Worm (Caenorhabditis elegans) whole organism, L3 larva: ENCODE results near the gene str-103.

Experiments used
- ceh-28 ChIP-seq: fragments of 150-350 bp; optimal IDR thresholded peaks from 2 replicates; lab custom pipeline; 2014; ENCODE audit warnings: missing biosample characterization, missing genetic modification reagents, missing genetic modification characterization
- elt-1 ChIP-seq: fragments of 150-350 bp; optimal IDR thresholded peaks from 2 replicates; lab custom pipeline; 2014; ENCODE audit warnings: missing biosample characterization, missing genetic modification characterization
- elt-3 ChIP-seq, 3 experiments: fragments of 150-350 bp in 1 of 3; sonication (generic microtip) in 2 of 3; optimal IDR thresholded peaks; 2 replicates in 2 of 3; 4 replicates in 1 of 3; lab custom pipeline; 2014 to 2017; ENCODE audit warnings: missing biosample characterization in 3 of 3, missing genetic modification characterization in 3 of 3
- fkh-2 ChIP-seq: fragments of 150-350 bp; optimal IDR thresholded peaks from 2 replicates; lab custom pipeline; 2014; ENCODE audit warnings: missing biosample characterization, missing genetic modification reagents, missing genetic modification characterization
- lsy-12 ChIP-seq: sonication (generic microtip); optimal IDR thresholded peaks from 2 replicates; lab custom pipeline; 2016; ENCODE audit warnings: mild to moderate bottlenecking, missing genetic modification characterization, missing compliant biosample characterization
- nhr-11 ChIP-seq: fragments of 150-350 bp; optimal IDR thresholded peaks from 2 replicates; lab custom pipeline; 2014; ENCODE audit warnings: missing biosample characterization, missing genetic modification characterization
- nhr-237 ChIP-seq: fragments of 150-350 bp; optimal IDR thresholded peaks from 2 replicates; lab custom pipeline; 2014; ENCODE audit warnings: missing biosample characterization, missing genetic modification characterization
- pqm-1 ChIP-seq: fragments of 150-350 bp; optimal IDR thresholded peaks from 2 replicates; lab custom pipeline; 2017; ENCODE audit warnings: missing biosample characterization, missing genetic modification characterization, inconsistent platforms
- sea-2 ChIP-seq: fragments of 150-350 bp; sonication (generic microtip); optimal IDR thresholded peaks from 4 replicates; lab custom pipeline; 2014; ENCODE audit warnings: missing biosample characterization, missing genetic modification reagents, missing genetic modification characterization
- skn-1 ChIP-seq: fragments of 150-350 bp; optimal IDR thresholded peaks from 2 replicates; lab custom pipeline; 2014; ENCODE audit warnings: missing biosample characterization, missing genetic modification characterization
- snpc-4 ChIP-seq: fragments of 150-350 bp; optimal IDR thresholded peaks from 2 replicates; lab custom pipeline; 2014; ENCODE audit warnings: missing biosample characterization, missing genetic modification characterization
- unc-39 ChIP-seq: sonication (generic microtip); optimal IDR thresholded peaks from 4 replicates; lab custom pipeline; 2017; ENCODE audit warnings: missing biosample characterization, missing genetic modification characterization
- unc-62 ChIP-seq: fragments of 150-350 bp; sonication (generic microtip); optimal IDR thresholded peaks from 4 replicates; lab custom pipeline; 2014; ENCODE audit warnings: missing biosample characterization, missing genetic modification reagents, missing genetic modification characterization

DNA sequence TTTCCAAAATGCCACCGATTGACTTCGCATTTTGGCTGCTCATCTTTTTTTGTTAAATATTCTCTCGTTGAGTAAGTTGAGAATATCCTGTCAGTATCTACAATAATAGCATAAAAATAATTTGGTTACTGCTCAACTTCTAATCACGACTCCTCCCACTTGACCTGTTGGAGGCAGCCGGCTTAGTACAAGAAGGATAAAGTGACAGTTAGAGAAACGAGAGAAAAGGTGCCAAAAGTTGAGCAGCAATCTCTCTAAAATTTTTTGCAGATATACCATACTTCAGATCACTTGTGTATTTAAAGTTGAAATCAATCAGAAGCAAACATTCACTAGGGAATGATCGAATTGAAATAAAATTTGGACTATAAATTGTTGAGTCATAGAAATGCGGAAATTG lies 6.2 kb upstream of the str-103 start, which contains the start of gene nhr-111:
- TF ChIP-seq elt-3 (tag; optimal IDR thresholded peaks at IDR 0.05; lab: Kevin White, UChicago), result no peak
- TF ChIP-seq pqm-1, result no peak
- no peak for TF ChIP-seq snpc-4
- no peak for TF ChIP-seq ceh-28 (tag; lab: Kevin White, UChicago)
- TF ChIP-seq nhr-237 (tag; lab: Kevin White, UChicago), result no peak
- TF ChIP-seq lsy-12 (tag; lab: Kevin White, UChicago), result no peak
- no peak for TF ChIP-seq elt-1 (tag; lab: Kevin White, UChicago)
- TF ChIP-seq unc-39 (tag; lab: Kevin White, UChicago), result no peak
- no peak for TF ChIP-seq fkh-2 (tag; lab: Kevin White, UChicago)
- no peak for TF ChIP-seq unc-62 (GFP tag; lab: Kevin White, UChicago)
- no peak for TF ChIP-seq nhr-11 (tag; lab: Kevin White, UChicago)
- no peak for TF ChIP-seq skn-1 (tag; lab: Kevin White, UChicago)
- TF ChIP-seq sea-2 (GFP tag; lab: Kevin White, UChicago), result no peak
